Fruit fly (Drosophila melanogaster) whole organism, embryonic: Measurements from ENCODE around the gene CG12519.
A peak's percentile ranks its signal among the peaks of the same experiment; 100 is the strongest.

Experiments used
- Ada2b ChIP-seq: fragments of 200-800 bp; sonication (Bioruptor generic); IDR thresholded peaks from 2 replicates; pipeline ENCODE4 v1.3.6; 2022; ENCODE audit warnings: missing biosample characterization, missing genetic modification characterization
- Antp ChIP-seq: fragments of 200-800 bp; sonication (Bioruptor generic); optimal IDR thresholded peaks from 3 replicates; lab custom pipeline; 2016; ENCODE audit warnings: missing biosample characterization, missing genetic modification characterization
- Blimp-1 ChIP-seq: fragments of 200-800 bp; sonication (Bioruptor generic); optimal IDR thresholded peaks from 3 replicates; lab custom pipeline; 2018; ENCODE audit warnings: missing biosample characterization, missing genetic modification characterization, mild to moderate bottlenecking, moderate library complexity, missing genetic modification reagents
- CG10366 ChIP-seq: fragments of 200-800 bp; sonication (Bioruptor generic); IDR thresholded peaks from 2 replicates; pipeline ENCODE4 v1.3.6; 2022; ENCODE audit warnings: missing biosample characterization, missing genetic modification characterization
- CG10979 ChIP-seq: fragments of 200-800 bp; sonication (Bioruptor generic); optimal IDR thresholded peaks from 2 replicates; lab custom pipeline; 2018; ENCODE audit warnings: missing biosample characterization, mild to moderate bottlenecking, missing genetic modification characterization, moderate library complexity
- CG11093 ChIP-seq: fragments of 200-800 bp; sonication (Bioruptor generic); IDR thresholded peaks from 3 replicates; pipeline ENCODE4 v1.3.6; 2022; ENCODE audit warnings: missing biosample characterization, missing genetic modification characterization
- CG14014 ChIP-seq: fragments of 200-800 bp; sonication (Bioruptor generic); IDR thresholded peaks from 2 replicates; pipeline ENCODE4 v1.3.6; 2022; ENCODE audit warnings: missing biosample characterization, missing genetic modification characterization
- CG14441 ChIP-seq: fragments of 200-800 bp; sonication (Bioruptor generic); IDR thresholded peaks from 2 replicates; pipeline ENCODE4 v1.3.6; 2022; ENCODE audit warnings: missing biosample characterization, missing genetic modification characterization
- CG1832 ChIP-seq: fragments of 200-800 bp; sonication (Bioruptor generic); optimal IDR thresholded peaks from 2 replicates; lab custom pipeline; 2017; ENCODE audit warnings: missing biosample characterization, mild to moderate bottlenecking, missing genetic modification characterization, inconsistent platforms
- CG2678 ChIP-seq: fragments of 200-800 bp; sonication (Bioruptor generic); optimal IDR thresholded peaks from 3 replicates; lab custom pipeline; 2019; ENCODE audit warnings: missing biosample characterization, mild to moderate bottlenecking, missing genetic modification characterization, moderate library complexity
- CG31365 ChIP-seq: fragments of 200-800 bp; sonication (Bioruptor generic); optimal IDR thresholded peaks from 2 replicates; lab custom pipeline; 2018; ENCODE audit warnings: missing biosample characterization, mild to moderate bottlenecking, missing genetic modification characterization
- CG31441 ChIP-seq: fragments of 200-800 bp; sonication (Bioruptor generic); IDR thresholded peaks from 2 replicates; pipeline ENCODE4 v1.3.6; 2022; ENCODE audit warnings: missing biosample characterization, missing genetic modification characterization
- CG3407 ChIP-seq: fragments of 200-800 bp; sonication (Bioruptor generic); optimal IDR thresholded peaks from 2 replicates; lab custom pipeline; 2018; ENCODE audit warnings: missing biosample characterization, mild to moderate bottlenecking, missing genetic modification characterization
- CG34376 ChIP-seq: fragments of 200-800 bp; sonication (Bioruptor generic); optimal IDR thresholded peaks from 2 replicates; lab custom pipeline; 2018; ENCODE audit warnings: missing biosample characterization, mild to moderate bottlenecking, missing genetic modification characterization
- CG3726 ChIP-seq: fragments of 200-800 bp; sonication (Bioruptor generic); IDR thresholded peaks from 3 replicates; pipeline ENCODE4, ENCODE4 v1.3.6; 2022; ENCODE audit warnings: missing biosample characterization, missing genetic modification characterization
- CG4617 ChIP-seq: fragments of 200-800 bp; sonication (Bioruptor generic); optimal IDR thresholded peaks from 3 replicates; lab custom pipeline; 2016; ENCODE audit warnings: missing biosample characterization, missing genetic modification characterization, borderline replicate concordance
- CG5180 ChIP-seq: fragments of 200-800 bp; sonication (Bioruptor generic); optimal IDR thresholded peaks from 3 replicates; lab custom pipeline; 2017; ENCODE audit warnings: missing biosample characterization, missing genetic modification characterization, mild to moderate bottlenecking, moderate library complexity, missing genetic modification reagents
- CG7987 ChIP-seq: fragments of 200-800 bp; sonication (Bioruptor generic); optimal IDR thresholded peaks from 2 replicates; lab custom pipeline; 2018; ENCODE audit warnings: missing biosample characterization, mild to moderate bottlenecking, missing genetic modification characterization, moderate library complexity
- D19B ChIP-seq: fragments of 200-800 bp; sonication (Bioruptor generic); optimal IDR thresholded peaks from 2 replicates; lab custom pipeline; 2017; ENCODE audit warnings: missing biosample characterization, mild to moderate bottlenecking, missing genetic modification characterization
- Dad ChIP-seq: fragments of 200-800 bp; sonication (Bioruptor generic); optimal IDR thresholded peaks from 3 replicates; lab custom pipeline; 2016; ENCODE audit warnings: missing biosample characterization, missing genetic modification characterization
- Dfd ChIP-seq, 2 experiments: fragments of >200 bp; optimal IDR thresholded peaks; 2 replicates each; lab custom pipeline; 2017; ENCODE audit warnings: missing biosample characterization in 2 of 2, missing genetic modification characterization in 2 of 2
- Dp ChIP-seq: fragments of 200-800 bp; sonication (Bioruptor generic); optimal IDR thresholded peaks from 2 replicates; lab custom pipeline; 2018; ENCODE audit warnings: missing biosample characterization, mild to moderate bottlenecking, missing genetic modification characterization, moderate library complexity
- Dref ChIP-seq: fragments of 200-800 bp; sonication (Bioruptor generic); IDR thresholded peaks from 2 replicates; pipeline ENCODE4 v1.3.6; 2022; ENCODE audit warnings: missing biosample characterization, missing genetic modification characterization
- Lpt ChIP-seq: fragments of >200 bp; optimal IDR thresholded peaks from 2 replicates; lab custom pipeline; 2018; ENCODE audit warnings: missing biosample characterization, missing genetic modification characterization
- Sry-β ChIP-seq: fragments of 200-800 bp; sonication (Bioruptor generic); optimal IDR thresholded peaks from 2 replicates; lab custom pipeline; 2018; ENCODE audit warnings: missing biosample characterization, mild to moderate bottlenecking, missing genetic modification characterization, moderate library complexity
- TFAM ChIP-seq: fragments of 200-800 bp; sonication (Bioruptor generic); optimal IDR thresholded peaks from 2 replicates; lab custom pipeline; 2017; ENCODE audit warnings: missing biosample characterization, missing genetic modification characterization, inconsistent platforms
- Taf1 ChIP-seq: fragments of 200-800 bp; sonication (Bioruptor generic); IDR thresholded peaks from 2 replicates; pipeline ENCODE4 v1.3.6; 2022; ENCODE audit warnings: missing biosample characterization, missing genetic modification characterization
- Tbp ChIP-seq: fragments of >200 bp; optimal IDR thresholded peaks from 2 replicates; lab custom pipeline; 2018; ENCODE audit warnings: missing biosample characterization, missing genetic modification characterization
- Vsx1 ChIP-seq: fragments of 200-800 bp; sonication (Bioruptor generic); optimal IDR thresholded peaks from 2 replicates; lab custom pipeline; 2017; ENCODE audit warnings: missing biosample characterization, mild to moderate bottlenecking, missing genetic modification characterization, missing genetic modification reagents
- Xrp1 ChIP-seq: fragments of 200-800 bp; sonication (Bioruptor generic); IDR thresholded peaks from 2 replicates; pipeline ENCODE4 v1.3.6; 2022; ENCODE audit warnings: missing biosample characterization, missing genetic modification characterization
- aop ChIP-seq: fragments of 200-800 bp; sonication (Bioruptor generic); IDR thresholded peaks from 2 replicates; pipeline ENCODE4 v1.3.6; 2022; ENCODE audit warnings: missing biosample characterization, missing genetic modification characterization
- ap ChIP-seq: fragments of 200-800 bp; sonication (Bioruptor generic); IDR thresholded peaks from 2 replicates; pipeline ENCODE4 v1.3.6; 2022; ENCODE audit warnings: missing biosample characterization, missing genetic modification characterization
- dati ChIP-seq: fragments of 200-800 bp; sonication (Bioruptor generic); IDR thresholded peaks from 2 replicates; pipeline ENCODE4 v1.3.6; 2022; ENCODE audit warnings: missing biosample characterization, missing genetic modification characterization
- dimm ChIP-seq: fragments of 200-800 bp; sonication (Bioruptor generic); IDR thresholded peaks from 2 replicates; pipeline ENCODE4 v1.3.6; 2022; ENCODE audit warnings: missing biosample characterization, missing genetic modification characterization
- dmrt11E ChIP-seq: fragments of 200-800 bp; sonication (Bioruptor generic); optimal IDR thresholded peaks from 3 replicates; lab custom pipeline; 2018; ENCODE audit warnings: missing biosample characterization, mild to moderate bottlenecking, missing genetic modification characterization, moderate library complexity
- esg ChIP-seq: fragments of 200-800 bp; sonication (Bioruptor generic); conservative IDR thresholded peaks from 2 replicates; pipeline ENCODE4 v1.3.6; 2022; ENCODE audit warnings: missing biosample characterization, missing genetic modification characterization
- ftz-f1 ChIP-seq: fragments of 200-800 bp; sonication (Bioruptor generic); optimal IDR thresholded peaks from 2 replicates; lab custom pipeline; 2016; ENCODE audit warnings: missing biosample characterization, missing genetic modification characterization
- fu2 ChIP-seq: fragments of 200-800 bp; sonication (Bioruptor generic); optimal IDR thresholded peaks from 2 replicates; lab custom pipeline; 2016; ENCODE audit warnings: missing biosample characterization, missing genetic modification characterization
- gfzf ChIP-seq: fragments of 200-800 bp; sonication (Bioruptor generic); optimal IDR thresholded peaks from 2 replicates; lab custom pipeline; 2016; ENCODE audit warnings: missing biosample characterization, mild to moderate bottlenecking, missing genetic modification characterization, moderate library complexity
- hth ChIP-seq: fragments of >200 bp; optimal IDR thresholded peaks from 2 replicates; lab custom pipeline; 2017; ENCODE audit warnings: inconsistent platforms
- insv ChIP-seq, 2 experiments: fragments of 200-800 bp; sonication (Bioruptor generic); optimal IDR thresholded peaks; 3 replicates each; lab custom pipeline; 2016 to 2018; ENCODE audit warnings: missing biosample characterization in 2 of 2, missing genetic modification characterization in 2 of 2
- jumu ChIP-seq: fragments of 200-800 bp; sonication (Bioruptor generic); optimal IDR thresholded peaks from 3 replicates; lab custom pipeline; 2016; ENCODE audit warnings: missing biosample characterization, missing genetic modification characterization
- klu ChIP-seq: fragments of 200-800 bp; sonication (Bioruptor generic); IDR thresholded peaks from 2 replicates; pipeline ENCODE4 v1.3.6; 2022; ENCODE audit warnings: missing biosample characterization, missing genetic modification characterization
- lola ChIP-seq, 3 experiments: fragments of >200 bp in 2 of 3; fragments of 200-800 bp in 1 of 3; sonication (Bioruptor generic) in 1 of 3; optimal IDR thresholded peaks; 2 replicates each; lab custom pipeline; 2017 to 2019; ENCODE audit warnings: missing biosample characterization in 3 of 3, missing genetic modification characterization in 3 of 3, mild to moderate bottlenecking in 1 of 3, moderate library complexity in 1 of 3
- lov ChIP-seq, 2 experiments: fragments of 200-800 bp in 1 of 2; fragments of >200 bp in 1 of 2; sonication (Bioruptor generic) in 1 of 2; IDR thresholded peaks in 1 of 2; optimal IDR thresholded peaks in 1 of 2; 2 replicates in 1 of 2; 3 replicates in 1 of 2; pipeline versions ENCODE4 v1.3.6 to Lab custom; 2017 to 2022; ENCODE audit warnings: missing biosample characterization in 1 of 2, missing genetic modification characterization in 1 of 2
- nerfin-1 ChIP-seq: fragments of 200-800 bp; sonication (Bioruptor generic); optimal IDR thresholded peaks from 3 replicates; lab custom pipeline; 2019; ENCODE audit warnings: missing biosample characterization, mild to moderate bottlenecking, missing genetic modification characterization, moderate library complexity
- p53 ChIP-seq: fragments of 200-800 bp; sonication (Bioruptor generic); optimal IDR thresholded peaks from 2 replicates; lab custom pipeline; 2016; ENCODE audit warnings: missing biosample characterization, missing genetic modification characterization
- pho ChIP-seq: fragments of 200-800 bp; sonication (Bioruptor generic); optimal IDR thresholded peaks from 2 replicates; lab custom pipeline; 2016; ENCODE audit warnings: missing biosample characterization, missing genetic modification characterization
- seq ChIP-seq: fragments of 200-800 bp; sonication (Bioruptor generic); IDR thresholded peaks from 2 replicates; pipeline ENCODE4 v1.3.6; 2022; ENCODE audit warnings: missing biosample characterization, missing genetic modification characterization
- tx ChIP-seq: fragments of 200-800 bp; sonication (Bioruptor generic); optimal IDR thresholded peaks from 2 replicates; lab custom pipeline; 2016; ENCODE audit warnings: missing biosample characterization, missing genetic modification characterization
- vvl ChIP-seq: fragments of 200-800 bp; sonication (Bioruptor generic); IDR thresholded peaks from 2 replicates; pipeline ENCODE4 v1.3.6; 2022; ENCODE audit warnings: missing biosample characterization, missing genetic modification characterization

The CG12519 gene

DNA sequence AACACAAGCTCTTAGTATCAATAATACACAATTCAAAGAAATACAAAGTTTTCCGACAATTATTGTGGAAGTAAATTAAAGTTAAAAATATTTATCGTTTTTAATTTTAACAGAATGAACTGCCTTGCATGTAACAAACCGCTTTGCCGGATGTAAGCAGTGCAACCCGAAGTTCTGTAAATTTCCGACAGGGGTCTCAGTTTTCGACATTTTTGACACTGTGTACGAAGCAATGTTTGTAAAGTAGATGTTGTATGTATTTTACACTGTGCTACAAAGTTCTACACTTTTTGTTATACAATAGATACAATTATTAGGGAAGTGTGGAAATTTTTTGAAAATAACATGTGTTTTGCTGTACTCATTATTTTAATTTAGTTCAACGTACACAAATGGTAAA, 44.3 kb downstream of the CG12519 start (continued):
- TF ChIP-seq Tbp (GFP tag; lab: Kevin White, UChicago): no peak
- TF ChIP-seq p53 (GFP tag; lab: Kevin White, UChicago): peak; percentile 95
- no peak for TF ChIP-seq CG1832 (GFP tag; lab: Kevin White, UChicago)
- TF ChIP-seq CG14441 (GFP tag; lab: Robert Waterston, UW): peak; percentile 92
- peak; percentile 89; the same call in 2 of the 3 replicates for TF ChIP-seq CG3726
- peak; percentile 27 for TF ChIP-seq TFAM (GFP tag; lab: Kevin White, UChicago)
- peak; percentile 91 for TF ChIP-seq CG10366 (GFP tag; lab: Robert Waterston, UW)
- peak; percentile 21 for TF ChIP-seq gfzf
- peak; percentile 96 for TF ChIP-seq vvl (GFP tag; lab: Robert Waterston, UW)
- peak; percentile 82 for TF ChIP-seq klu (GFP tag; lab: Robert Waterston, UW)
- peak; percentile 94 for TF ChIP-seq Antp (GFP tag; lab: Kevin White, UChicago)
- TF ChIP-seq Taf1 (GFP tag; lab: Robert Waterston, UW): peak; percentile 64; the same call in 1 of the 2 replicates
- TF ChIP-seq aop: peak; percentile 60; the same call in 1 of the 2 replicates
- peak; percentile 79 for TF ChIP-seq ap (GFP tag; lab: Robert Waterston, UW)
- TF ChIP-seq CG14014 (GFP tag; lab: Robert Waterston, UW): peak; percentile 85; the same call in 1 of the 2 replicates
- peak; percentile 90 for TF ChIP-seq jumu
- peak; percentile 60; the same call in 1 of the 2 replicates for TF ChIP-seq seq (GFP tag; lab: Robert Waterston, UW)
- TF ChIP-seq Dfd (GFP tag; optimal IDR thresholded peaks at IDR 0.05; lab: Kevin White, UChicago): peak in 1 of 2 experiments; percentile 17
- TF ChIP-seq CG7987 (GFP tag; lab: Kevin White, UChicago): peak; percentile 97
- TF ChIP-seq CG11093: peak; percentile 81
- TF ChIP-seq dmrt11E: peak; percentile 79
- TF ChIP-seq D19B (GFP tag; lab: Kevin White, UChicago): peak; percentile 81
- peak; percentile 47 for TF ChIP-seq esg (GFP tag; lab: Robert Waterston, UW)
- no peak for TF ChIP-seq nerfin-1 (tag; lab: Kevin White, UChicago)
- TF ChIP-seq Blimp-1: peak; percentile 65
- TF ChIP-seq Xrp1 (GFP tag; lab: Robert Waterston, UW): no peak; the same call in 1 of the 2 replicates
- peak; percentile 51 for TF ChIP-seq Sry-β (GFP tag; lab: Kevin White, UChicago)
- peak; percentile 89 for TF ChIP-seq dati
- TF ChIP-seq insv (GFP tag; optimal IDR thresholded peaks at IDR 0.05; lab: Kevin White, UChicago): peak in 1 of 2 experiments; percentile 62
- peak; percentile 48 for TF ChIP-seq Dref (GFP tag; lab: Robert Waterston, UW)
- peak; percentile 80; the same call in 1 of the 2 replicates for TF ChIP-seq Ada2b (GFP tag; lab: Robert Waterston, UW)
- no peak for TF ChIP-seq hth (lab: Kevin White, UChicago)
- peak; percentile 82 for TF ChIP-seq dimm
- TF ChIP-seq Dp (GFP tag; lab: Kevin White, UChicago): no peak
- peak; percentile 78 for TF ChIP-seq CG31441
- no peak for TF ChIP-seq lola (GFP tag; optimal IDR thresholded peaks at IDR 0.05; lab: Kevin White, UChicago)
- peak; percentile 85 for TF ChIP-seq CG34376 (GFP tag; lab: Kevin White, UChicago)
- TF ChIP-seq fu2 (GFP tag; lab: Kevin White, UChicago): peak; percentile 89
- peak; percentile 98 for TF ChIP-seq CG31365 (tag; lab: Kevin White, UChicago)
- TF ChIP-seq CG2678 (tag; lab: Kevin White, UChicago): no peak
- TF ChIP-seq CG4617: peak; percentile 33
- TF ChIP-seq pho (GFP tag; lab: Kevin White, UChicago): peak; percentile 75
- peak; percentile 43 for TF ChIP-seq ftz-f1 (GFP tag; lab: Kevin White, UChicago)
- TF ChIP-seq CG5180 (GFP tag; lab: Kevin White, UChicago): peak; percentile 67
- TF ChIP-seq Dad (GFP tag; lab: Kevin White, UChicago): peak; percentile 92
- TF ChIP-seq tx (GFP tag; lab: Kevin White, UChicago): peak; percentile 69
- no peak for TF ChIP-seq Lpt (GFP tag; lab: Kevin White, UChicago)
- TF ChIP-seq Vsx1 (GFP tag; lab: Kevin White, UChicago): peak; percentile 84
- TF ChIP-seq CG3407 (GFP tag; lab: Kevin White, UChicago): peak; percentile 86
- TF ChIP-seq lov (optimal IDR thresholded peaks at IDR 0.05; lab: Kevin White, UChicago): no peak
- peak; percentile 95 for TF ChIP-seq lov (GFP tag; IDR thresholded peaks at IDR 0.05; lab: Robert Waterston, UW)
- no peak for TF ChIP-seq CG10979
